Fruit fly (Drosophila melanogaster) whole organism, embryonic: ENCODE results near the gene TrpA1.

Source experiments
- B-H2 ChIP-seq: fragments of 200-800 bp; sonication (Bioruptor generic); optimal IDR thresholded peaks from 2 replicates; lab custom pipeline; 2018; ENCODE audit warnings: missing biosample characterization, mild to moderate bottlenecking, missing genetic modification characterization
- Blimp-1 ChIP-seq: fragments of 200-800 bp; sonication (Bioruptor generic); optimal IDR thresholded peaks from 3 replicates; lab custom pipeline; 2018; ENCODE audit warnings: missing biosample characterization, missing genetic modification characterization, mild to moderate bottlenecking, moderate library complexity, missing genetic modification reagents
- BtbVII ChIP-seq: fragments of 200-800 bp; sonication (Bioruptor generic); optimal IDR thresholded peaks from 3 replicates; lab custom pipeline; 2017; ENCODE audit warnings: missing biosample characterization, mild to moderate bottlenecking, missing genetic modification characterization
- CG10654 ChIP-seq: fragments of 200-800 bp; sonication (Bioruptor generic); optimal IDR thresholded peaks from 2 replicates; lab custom pipeline; 2016; ENCODE audit warnings: missing biosample characterization, missing genetic modification characterization
- CG11560 ChIP-seq: fragments of 200-800 bp; sonication (Bioruptor generic); IDR thresholded peaks from 3 replicates; pipeline ENCODE4 v1.3.6; 2022; ENCODE audit warnings: missing biosample characterization, missing genetic modification characterization
- CG17359 ChIP-seq: fragments of 200-800 bp; sonication (Bioruptor generic); optimal IDR thresholded peaks from 3 replicates; lab custom pipeline; 2018; ENCODE audit warnings: missing biosample characterization, mild to moderate bottlenecking, missing genetic modification characterization, moderate library complexity
- CG17385 ChIP-seq: fragments of 200-800 bp; sonication (Bioruptor generic); optimal IDR thresholded peaks from 3 replicates; lab custom pipeline; 2018; ENCODE audit warnings: missing biosample characterization, mild to moderate bottlenecking, missing genetic modification characterization
- CG17802 ChIP-seq: fragments of 200-800 bp; sonication (Bioruptor generic); optimal IDR thresholded peaks from 2 replicates; lab custom pipeline; 2018; ENCODE audit warnings: missing biosample characterization, mild to moderate bottlenecking, missing genetic modification characterization, moderate library complexity
- CG18262 ChIP-seq: fragments of 200-800 bp; optimal IDR thresholded peaks from 3 replicates; lab custom pipeline; 2019; ENCODE audit warnings: missing biosample characterization, mild to moderate bottlenecking, missing genetic modification characterization, moderate library complexity
- CG2120 ChIP-seq: fragments of 200-800 bp; sonication (Bioruptor generic); optimal IDR thresholded peaks from 3 replicates; lab custom pipeline; 2016; ENCODE audit warnings: missing biosample characterization, missing genetic modification characterization
- CG30020 ChIP-seq: fragments of 200-800 bp; optimal IDR thresholded peaks from 2 replicates; lab custom pipeline; 2019; ENCODE audit warnings: missing biosample characterization, mild to moderate bottlenecking, missing genetic modification characterization, moderate library complexity
- CG33557 ChIP-seq: fragments of 200-800 bp; sonication (Bioruptor generic); optimal IDR thresholded peaks from 2 replicates; lab custom pipeline; 2019; ENCODE audit warnings: missing biosample characterization, mild to moderate bottlenecking, missing genetic modification characterization, moderate library complexity
- CG4360 ChIP-seq: fragments of 200-800 bp; sonication (Bioruptor generic); IDR thresholded peaks from 2 replicates; pipeline ENCODE4 v1.3.6; 2022; ENCODE audit warnings: missing biosample characterization, missing genetic modification characterization
- CG7556 ChIP-seq: fragments of 200-800 bp; sonication (Bioruptor generic); optimal IDR thresholded peaks from 2 replicates; lab custom pipeline; 2017; ENCODE audit warnings: missing biosample characterization, mild to moderate bottlenecking, missing genetic modification characterization
- CG7987 ChIP-seq: fragments of 200-800 bp; sonication (Bioruptor generic); optimal IDR thresholded peaks from 2 replicates; lab custom pipeline; 2018; ENCODE audit warnings: missing biosample characterization, mild to moderate bottlenecking, missing genetic modification characterization, moderate library complexity
- CG8290 ChIP-seq, 3 experiments: fragments of 200-800 bp; sonication (Bioruptor generic); optimal IDR thresholded peaks; 2 replicates each; lab custom pipeline; 2016 to 2019; ENCODE audit warnings: missing biosample characterization in 3 of 3, missing genetic modification characterization in 3 of 3, mild to moderate bottlenecking in 2 of 3, moderate library complexity in 1 of 3
- CG9609 ChIP-seq: fragments of 200-800 bp; sonication (Bioruptor generic); optimal IDR thresholded peaks from 3 replicates; lab custom pipeline; 2016; ENCODE audit warnings: missing biosample characterization, missing genetic modification characterization
- D ChIP-seq, 2 experiments: fragments of 200-800 bp in 1 of 2; fragments of >200 bp in 1 of 2; sonication (Bioruptor generic) in 1 of 2; optimal IDR thresholded peaks; 2 replicates in 1 of 2; 3 replicates in 1 of 2; lab custom pipeline; 2017; ENCODE audit warnings: mild to moderate bottlenecking in 1 of 2, missing biosample characterization in 1 of 2, missing genetic modification characterization in 1 of 2, missing genetic modification reagents in 1 of 2
- Elba2 ChIP-seq: fragments of 200-800 bp; sonication (Bioruptor generic); optimal IDR thresholded peaks from 3 replicates; lab custom pipeline; 2016; ENCODE audit warnings: missing biosample characterization, missing genetic modification characterization
- Hr78 ChIP-seq, 2 experiments: fragments of 200-800 bp in 1 of 2; fragments of >200 bp in 1 of 2; sonication (Bioruptor generic) in 1 of 2; optimal IDR thresholded peaks; 2 replicates each; lab custom pipeline; 2017 to 2019; ENCODE audit warnings: missing biosample characterization in 2 of 2, missing genetic modification characterization in 2 of 2, mild to moderate bottlenecking in 1 of 2, moderate library complexity in 1 of 2
- Kr ChIP-seq: fragments of 200-800 bp; sonication (Bioruptor generic); optimal IDR thresholded peaks from 2 replicates; lab custom pipeline; 2017; ENCODE audit warnings: missing biosample characterization, mild to moderate bottlenecking, missing genetic modification characterization
- Med ChIP-seq: fragments of 200-800 bp; sonication (Bioruptor generic); peaks from one replicate; lab custom pipeline; 2016; ENCODE audit warnings: missing biosample characterization, missing genetic modification characterization, mild to moderate bottlenecking, inconsistent platforms, moderate library complexity
- NC2β ChIP-seq: fragments of 200-800 bp; sonication (Bioruptor generic); optimal IDR thresholded peaks from 2 replicates; lab custom pipeline; 2016; ENCODE audit warnings: missing biosample characterization, missing genetic modification characterization
- Nf-YC ChIP-seq: fragments of 200-800 bp; optimal IDR thresholded peaks from 3 replicates; lab custom pipeline; 2019; ENCODE audit warnings: missing biosample characterization, mild to moderate bottlenecking, missing genetic modification characterization, moderate library complexity
- Pdp1 ChIP-seq, 2 experiments: fragments of 200-800 bp; sonication (Bioruptor generic); optimal IDR thresholded peaks; 3 replicates each; lab custom pipeline; 2016; ENCODE audit warnings: missing biosample characterization in 2 of 2, missing genetic modification characterization in 2 of 2, mild to moderate bottlenecking in 1 of 2, moderate library complexity in 1 of 2
- Ptx1 ChIP-seq: fragments of 200-800 bp; sonication (Bioruptor generic); IDR thresholded peaks from 2 replicates; pipeline ENCODE4 v1.3.6; 2022; ENCODE audit warnings: missing biosample characterization, missing genetic modification characterization
- Spps ChIP-seq: fragments of 200-800 bp; sonication (Bioruptor generic); optimal IDR thresholded peaks from 2 replicates; lab custom pipeline; 2018; ENCODE audit warnings: missing biosample characterization, mild to moderate bottlenecking, missing genetic modification characterization
- Sry-β ChIP-seq: fragments of 200-800 bp; sonication (Bioruptor generic); optimal IDR thresholded peaks from 2 replicates; lab custom pipeline; 2018; ENCODE audit warnings: missing biosample characterization, mild to moderate bottlenecking, missing genetic modification characterization, moderate library complexity
- Usf ChIP-seq: fragments of 200-800 bp; sonication (Bioruptor generic); optimal IDR thresholded peaks from 2 replicates; lab custom pipeline; 2017; ENCODE audit warnings: missing genotype, missing biosample characterization, missing genetic modification characterization
- ara ChIP-seq: fragments of 200-800 bp; sonication (Bioruptor generic); IDR thresholded peaks from 2 replicates; pipeline ENCODE4 v1.3.6; 2022; ENCODE audit warnings: missing biosample characterization, missing genetic modification characterization
- chif ChIP-seq, 2 experiments: fragments of 200-800 bp; sonication (Bioruptor generic); optimal IDR thresholded peaks; 3 replicates each; lab custom pipeline; 2016; ENCODE audit warnings: missing biosample characterization in 2 of 2, missing genetic modification characterization in 2 of 2
- corto ChIP-seq: fragments of 200-800 bp; sonication (Bioruptor generic); optimal IDR thresholded peaks from 2 replicates; lab custom pipeline; 2016; ENCODE audit warnings: missing biosample characterization, mild to moderate bottlenecking, missing genetic modification characterization, moderate library complexity
- disco-r ChIP-seq: fragments of 200-800 bp; sonication (Bioruptor generic); optimal IDR thresholded peaks from 2 replicates; lab custom pipeline; 2016; ENCODE audit warnings: missing biosample characterization, missing genetic modification characterization
- fd102C ChIP-seq: fragments of 200-800 bp; sonication (Bioruptor generic); optimal IDR thresholded peaks from 2 replicates; lab custom pipeline; 2018; ENCODE audit warnings: missing biosample characterization, mild to moderate bottlenecking, missing genetic modification characterization, moderate library complexity
- luna ChIP-seq: fragments of 200-800 bp; sonication (Bioruptor generic); optimal IDR thresholded peaks from 2 replicates; lab custom pipeline; 2016; ENCODE audit warnings: missing biosample characterization, missing genetic modification characterization
- mld ChIP-seq: fragments of 200-800 bp; sonication (Bioruptor generic); IDR thresholded peaks from 3 replicates; pipeline ENCODE4 v1.3.6; 2022; ENCODE audit warnings: missing biosample characterization, missing genetic modification characterization; ENCODE audit not compliant: partially characterized antibody
- nerfin-1 ChIP-seq: fragments of 200-800 bp; sonication (Bioruptor generic); optimal IDR thresholded peaks from 3 replicates; lab custom pipeline; 2019; ENCODE audit warnings: missing biosample characterization, mild to moderate bottlenecking, missing genetic modification characterization, moderate library complexity
- org-1 ChIP-seq: fragments of 200-800 bp; sonication (Bioruptor generic); optimal IDR thresholded peaks from 2 replicates; lab custom pipeline; 2017; ENCODE audit warnings: missing biosample characterization, missing genetic modification characterization
- ranshi ChIP-seq: fragments of 200-800 bp; sonication (Bioruptor generic); IDR thresholded peaks from 2 replicates; pipeline ENCODE4 v1.3.6; 2022; ENCODE audit warnings: missing biosample characterization, missing genetic modification characterization
- run ChIP-seq: fragments of 200-800 bp; sonication (Bioruptor generic); optimal IDR thresholded peaks from 3 replicates; lab custom pipeline; 2018; ENCODE audit warnings: missing biosample characterization, mild to moderate bottlenecking, missing genetic modification characterization
- toy ChIP-seq: fragments of 200-800 bp; sonication (Bioruptor generic); IDR thresholded peaks from 2 replicates; pipeline ENCODE4 v1.3.6; 2022; ENCODE audit warnings: missing biosample characterization, missing genetic modification characterization
- trem ChIP-seq: fragments of 200-800 bp; optimal IDR thresholded peaks from 3 replicates; lab custom pipeline; 2019; ENCODE audit warnings: missing biosample characterization, mild to moderate bottlenecking, missing genetic modification characterization, moderate library complexity
- ttk ChIP-seq: fragments of 200-800 bp; sonication (Bioruptor generic); IDR thresholded peaks from 2 replicates; pipeline ENCODE4 v2.1.2; 2022; ENCODE audit warnings: missing biosample characterization, missing genetic modification characterization
- unpg ChIP-seq: fragments of 200-800 bp; sonication (Bioruptor generic); optimal IDR thresholded peaks from 3 replicates; lab custom pipeline; 2018; ENCODE audit warnings: missing biosample characterization, mild to moderate bottlenecking, missing genetic modification characterization, moderate library complexity
- wek ChIP-seq: fragments of 200-800 bp; sonication (Bioruptor generic); optimal IDR thresholded peaks from 3 replicates; lab custom pipeline; 2018; ENCODE audit warnings: missing biosample characterization, mild to moderate bottlenecking, missing genetic modification characterization, moderate library complexity
- yki ChIP-seq: fragments of >200 bp; optimal IDR thresholded peaks from 3 replicates; lab custom pipeline; 2018

TrpA1 gene

dm6 chr3L:8953199-8953956 lies 48.4 kb upstream of the TrpA1 start (continued):
- TF ChIP-seq D (optimal IDR thresholded peaks at IDR 0.05; lab: Kevin White, UChicago) (no peak), D (GFP tag; optimal IDR thresholded peaks at IDR 0.05; lab: Kevin White, UChicago) (peak; percentile 51), CG17359 (tag; lab: Kevin White, UChicago) (peak; percentile 71), ranshi (GFP tag; lab: Robert Waterston, UW) (no peak; the same call in 1 of the 2 replicates), org-1 (GFP tag; lab: Kevin White, UChicago) (peak; percentile 76), toy (GFP tag; lab: Robert Waterston, UW) (no peak), CG7556 (peak; percentile 84), CG18262 (peak; percentile 78), CG33557 (GFP tag; lab: Kevin White, UChicago) (peak; percentile 16), fd102C (no peak), Blimp-1 (GFP tag; lab: Kevin White, UChicago) (peak; percentile 59), corto (no peak), NC2β (no peak), Hr78 (GFP tag; optimal IDR thresholded peaks at IDR 0.05; lab: Kevin White, UChicago) (no peak)
- TF ChIP-seq, all 482 proteins: peak for 254

- no peak for TF ChIP-seq unpg (GFP tag; lab: Kevin White, UChicago)
- no peak for TF ChIP-seq B-H2 (GFP tag; lab: Kevin White, UChicago)
- no peak for TF ChIP-seq BtbVII
- TF ChIP-seq disco-r (GFP tag; lab: Kevin White, UChicago): no peak
- peak; percentile 96 for TF ChIP-seq nerfin-1 (tag; lab: Kevin White, UChicago)
- TF ChIP-seq CG30020 (tag; lab: Kevin White, UChicago): no peak
- TF ChIP-seq Med (GFP tag; lab: Kevin White, UChicago): peak; percentile 67
- no peak for TF ChIP-seq trem (tag; lab: Kevin White, UChicago)
- 0 out of 2 replicates have a peak, but pooled peaks have one; percentile 28 for TF ChIP-seq ttk
- TF ChIP-seq CG10654 (GFP tag; lab: Kevin White, UChicago): no peak
- no peak for TF ChIP-seq CG17802
- peak; percentile 26 for TF ChIP-seq Nf-YC (tag; lab: Kevin White, UChicago)
- no peak for TF ChIP-seq CG9609 (GFP tag; lab: Kevin White, UChicago)
- peak; percentile 3 for TF ChIP-seq Elba2 (GFP tag; lab: Kevin White, UChicago)
- TF ChIP-seq NC2β: no peak
- TF ChIP-seq CG8290 (GFP tag; optimal IDR thresholded peaks at IDR 0.05; lab: Kevin White, UChicago): no peak
- TF ChIP-seq CG8290 (tag; optimal IDR thresholded peaks at IDR 0.05; lab: Kevin White, UChicago): no peak
- no peak for TF ChIP-seq Spps (tag; lab: Kevin White, UChicago)
- TF ChIP-seq CG11560 (tag; lab: Robert Waterston, UW): no peak
- no peak for TF ChIP-seq Usf (GFP tag; lab: Kevin White, UChicago)
- TF ChIP-seq chif (GFP tag; optimal IDR thresholded peaks at IDR 0.05; lab: Kevin White, UChicago): no peak
- peak in 1 of 2 experiments; percentile 31 for TF ChIP-seq Pdp1 (GFP tag; optimal IDR thresholded peaks at IDR 0.05; lab: Kevin White, UChicago)
- TF ChIP-seq ara: 0 out of 2 replicates have a peak, but pooled peaks have one; percentile 23
- TF ChIP-seq Sry-β (GFP tag; lab: Kevin White, UChicago): no peak
- TF ChIP-seq CG17385 (GFP tag; lab: Kevin White, UChicago): no peak
- TF ChIP-seq yki: no peak
- TF ChIP-seq CG2120 (GFP tag; lab: Kevin White, UChicago): no peak
- TF ChIP-seq Kr (GFP tag; lab: Kevin White, UChicago): no peak
- no peak for TF ChIP-seq run (tag; lab: Kevin White, UChicago)
- TF ChIP-seq CG7987 (GFP tag; lab: Kevin White, UChicago): no peak
- no peak for TF ChIP-seq wek
- TF ChIP-seq CG4360 (GFP tag; lab: Robert Waterston, UW): 0 out of 2 replicates have a peak, but pooled peaks have one; percentile 4
- TF ChIP-seq Ptx1: no peak
- no peak for TF ChIP-seq mld (GFP tag; lab: Robert Waterston, UW)
- no peak for TF ChIP-seq luna (GFP tag; lab: Kevin White, UChicago)
Measured at dm6 chr3L:8952549-8953198, 47.7 kb upstream of the TrpA1 start.
